Worm (Caenorhabditis elegans) whole organism, L4/young adult: ENCODE data around the gene hpo-39.

Source experiments
- W03F9.2 ChIP-seq: fragments of 150-350 bp; optimal IDR thresholded peaks from 2 replicates; lab custom pipeline; 2014; ENCODE audit warnings: missing biosample characterization, missing genetic modification characterization
- him-1 ChIP-seq: sonication (generic microtip); optimal IDR thresholded peaks from 2 replicates; lab custom pipeline; 2016; ENCODE audit warnings: missing genotype, missing genetic modification reagents, missing genetic modification characterization, missing compliant biosample characterization

- no peak for TF ChIP-seq him-1 (tag; lab: Kevin White, UChicago)
- no peak for TF ChIP-seq W03F9.2 (tag; lab: Kevin White, UChicago)
Measured at ce11 chrV:4535736-4536135, 38.0 kb downstream of the hpo-39 start.
